Fruit fly (Drosophila melanogaster) whole organism, embryonic: ENCODE data around the gene CG15343.

ENCODE experiments used
- Asciz ChIP-seq: fragments of 200-800 bp; sonication (Bioruptor generic); optimal IDR thresholded peaks from 2 replicates; lab custom pipeline; 2017; ENCODE audit warnings: missing biosample characterization, mild to moderate bottlenecking, missing genetic modification characterization, missing genetic modification reagents
- C15 ChIP-seq: fragments of 200-800 bp; sonication (Bioruptor generic); IDR thresholded peaks from 3 replicates; pipeline ENCODE4 v1.3.6; 2022; ENCODE audit warnings: missing biosample characterization, missing genetic modification characterization
- CG10209 ChIP-seq: fragments of 200-800 bp; sonication (Bioruptor generic); optimal IDR thresholded peaks from 3 replicates; lab custom pipeline; 2017; ENCODE audit warnings: missing biosample characterization, mild to moderate bottlenecking, missing genetic modification characterization, missing genetic modification reagents
- CG10274 ChIP-seq: fragments of 200-800 bp; sonication (Bioruptor generic); optimal IDR thresholded peaks from 3 replicates; lab custom pipeline; 2017; ENCODE audit warnings: missing biosample characterization, mild to moderate bottlenecking, missing genetic modification characterization
- CG10654 ChIP-seq: fragments of 200-800 bp; sonication (Bioruptor generic); optimal IDR thresholded peaks from 2 replicates; lab custom pipeline; 2016; ENCODE audit warnings: missing biosample characterization, missing genetic modification characterization
- CG12155 ChIP-seq: fragments of 200-800 bp; sonication (Bioruptor generic); optimal IDR thresholded peaks from 3 replicates; lab custom pipeline; 2016; ENCODE audit warnings: missing biosample characterization, missing genetic modification characterization
- CG13424 ChIP-seq: fragments of 200-800 bp; sonication (Bioruptor generic); optimal IDR thresholded peaks from 2 replicates; lab custom pipeline; 2019; ENCODE audit warnings: missing biosample characterization, mild to moderate bottlenecking, missing genetic modification characterization, moderate library complexity
- CG17359 ChIP-seq: fragments of 200-800 bp; sonication (Bioruptor generic); optimal IDR thresholded peaks from 3 replicates; lab custom pipeline; 2018; ENCODE audit warnings: missing biosample characterization, mild to moderate bottlenecking, missing genetic modification characterization, moderate library complexity
- CG17802 ChIP-seq: fragments of 200-800 bp; sonication (Bioruptor generic); optimal IDR thresholded peaks from 2 replicates; lab custom pipeline; 2018; ENCODE audit warnings: missing biosample characterization, mild to moderate bottlenecking, missing genetic modification characterization, moderate library complexity
- CG18599 ChIP-seq: fragments of 200-800 bp; sonication (Bioruptor generic); optimal IDR thresholded peaks from 3 replicates; lab custom pipeline; 2017; ENCODE audit warnings: missing biosample characterization, missing genetic modification characterization, mild to moderate bottlenecking, moderate library complexity, missing genetic modification reagents
- CG3281 ChIP-seq: fragments of 200-800 bp; sonication (Bioruptor generic); optimal IDR thresholded peaks from 3 replicates; lab custom pipeline; 2017; ENCODE audit warnings: missing biosample characterization, mild to moderate bottlenecking, missing genetic modification characterization
- CG4282 ChIP-seq: fragments of 200-800 bp; sonication (Bioruptor generic); optimal IDR thresholded peaks from 2 replicates; lab custom pipeline; 2016; ENCODE audit warnings: missing biosample characterization, missing genetic modification characterization
- CG4707 ChIP-seq: fragments of 200-800 bp; sonication (Bioruptor generic); optimal IDR thresholded peaks from 2 replicates; lab custom pipeline; 2018; ENCODE audit warnings: missing biosample characterization, mild to moderate bottlenecking, missing genetic modification characterization, moderate library complexity
- CG4820 ChIP-seq: fragments of 200-800 bp; sonication (Bioruptor generic); optimal IDR thresholded peaks from 3 replicates; lab custom pipeline; 2016; ENCODE audit warnings: missing biosample characterization, missing genetic modification characterization
- CG6254 ChIP-seq: fragments of 200-800 bp; sonication (Bioruptor generic); optimal IDR thresholded peaks from 3 replicates; lab custom pipeline; 2017; ENCODE audit warnings: mild to moderate bottlenecking, missing biosample characterization, missing genetic modification reagents, missing genetic modification characterization
- CG6765 ChIP-seq: fragments of 200-800 bp; sonication (Bioruptor generic); optimal IDR thresholded peaks from 3 replicates; lab custom pipeline; 2017; ENCODE audit warnings: missing biosample characterization, mild to moderate bottlenecking, missing genetic modification characterization
- CG7556 ChIP-seq: fragments of 200-800 bp; sonication (Bioruptor generic); optimal IDR thresholded peaks from 2 replicates; lab custom pipeline; 2017; ENCODE audit warnings: missing biosample characterization, mild to moderate bottlenecking, missing genetic modification characterization
- CG8924 ChIP-seq: fragments of 200-800 bp; optimal IDR thresholded peaks from 3 replicates; lab custom pipeline; 2019; ENCODE audit warnings: missing biosample characterization, mild to moderate bottlenecking, missing genetic modification characterization, moderate library complexity
- CG8944 ChIP-seq: fragments of 200-800 bp; sonication (Bioruptor generic); optimal IDR thresholded peaks from 3 replicates; lab custom pipeline; 2016; ENCODE audit warnings: missing biosample characterization, missing genetic modification characterization
- CG9876 ChIP-seq: fragments of 200-800 bp; sonication (Bioruptor generic); optimal IDR thresholded peaks from 2 replicates; lab custom pipeline; 2016; ENCODE audit warnings: missing biosample characterization, missing genetic modification characterization
- D ChIP-seq, 2 experiments: fragments of 200-800 bp in 1 of 2; fragments of >200 bp in 1 of 2; sonication (Bioruptor generic) in 1 of 2; optimal IDR thresholded peaks; 2 replicates in 1 of 2; 3 replicates in 1 of 2; lab custom pipeline; 2017; ENCODE audit warnings: mild to moderate bottlenecking in 1 of 2, missing biosample characterization in 1 of 2, missing genetic modification characterization in 1 of 2, missing genetic modification reagents in 1 of 2
- Fer1 ChIP-seq: fragments of 200-800 bp; sonication (Bioruptor generic); optimal IDR thresholded peaks from 2 replicates; lab custom pipeline; 2017; ENCODE audit warnings: missing biosample characterization, mild to moderate bottlenecking, missing genetic modification characterization
- Hr78 ChIP-seq, 2 experiments: fragments of 200-800 bp in 1 of 2; fragments of >200 bp in 1 of 2; sonication (Bioruptor generic) in 1 of 2; optimal IDR thresholded peaks; 2 replicates each; lab custom pipeline; 2017 to 2019; ENCODE audit warnings: missing biosample characterization in 2 of 2, missing genetic modification characterization in 2 of 2, mild to moderate bottlenecking in 1 of 2, moderate library complexity in 1 of 2
- Kr ChIP-seq: fragments of 200-800 bp; sonication (Bioruptor generic); optimal IDR thresholded peaks from 2 replicates; lab custom pipeline; 2017; ENCODE audit warnings: missing biosample characterization, mild to moderate bottlenecking, missing genetic modification characterization
- Lhr ChIP-seq: fragments of 200-800 bp; sonication (Bioruptor generic); optimal IDR thresholded peaks from 3 replicates; lab custom pipeline; 2017; ENCODE audit warnings: mild to moderate bottlenecking, missing biosample characterization, missing genetic modification reagents, missing genetic modification characterization
- Mad ChIP-seq: fragments of 200-800 bp; sonication (Bioruptor generic); optimal IDR thresholded peaks from 2 replicates; lab custom pipeline; 2016; ENCODE audit warnings: missing biosample characterization, missing genetic modification characterization
- Med ChIP-seq: fragments of 200-800 bp; sonication (Bioruptor generic); peaks from one replicate; lab custom pipeline; 2016; ENCODE audit warnings: missing biosample characterization, missing genetic modification characterization, mild to moderate bottlenecking, inconsistent platforms, moderate library complexity
- NK7.1 ChIP-seq: fragments of 200-800 bp; sonication (Bioruptor generic); optimal IDR thresholded peaks from 3 replicates; lab custom pipeline; 2016; ENCODE audit warnings: missing biosample characterization, missing genetic modification characterization
- Nf-YA ChIP-seq: fragments of 200-800 bp; sonication (Bioruptor generic); IDR thresholded peaks from 2 replicates; pipeline ENCODE4 v1.3.6; 2022; ENCODE audit warnings: missing biosample characterization, missing genetic modification characterization
- Side ChIP-seq: fragments of 200-800 bp; sonication (Bioruptor generic); optimal IDR thresholded peaks from 2 replicates; lab custom pipeline; 2016; ENCODE audit warnings: missing biosample characterization, missing genetic modification characterization
- Sin3A ChIP-seq: fragments of >200 bp; optimal IDR thresholded peaks from 2 replicates; lab custom pipeline; 2018
- Spps ChIP-seq: fragments of 200-800 bp; sonication (Bioruptor generic); optimal IDR thresholded peaks from 2 replicates; lab custom pipeline; 2018; ENCODE audit warnings: missing biosample characterization, mild to moderate bottlenecking, missing genetic modification characterization
- bowl ChIP-seq: fragments of 200-800 bp; sonication (Bioruptor generic); IDR thresholded peaks from 2 replicates; pipeline ENCODE4 v1.3.6; 2022; ENCODE audit warnings: missing biosample characterization, missing genetic modification characterization
- bsh ChIP-seq, 2 experiments: fragments of 200-800 bp; sonication (Bioruptor generic); optimal IDR thresholded peaks; 2 replicates each; lab custom pipeline; 2017 to 2018; ENCODE audit warnings: mild to moderate bottlenecking in 2 of 2, missing biosample characterization in 2 of 2, missing genetic modification characterization in 2 of 2, moderate library complexity in 1 of 2
- cg ChIP-seq: fragments of 200-800 bp; sonication (Bioruptor generic); optimal IDR thresholded peaks from 3 replicates; lab custom pipeline; 2019; ENCODE audit warnings: missing biosample characterization, mild to moderate bottlenecking, missing genetic modification characterization, moderate library complexity
- chm ChIP-seq: fragments of 200-800 bp; sonication (Bioruptor generic); IDR thresholded peaks from 2 replicates; pipeline ENCODE4 v1.3.6; 2022; ENCODE audit warnings: missing biosample characterization, missing genetic modification characterization
- corto ChIP-seq: fragments of 200-800 bp; sonication (Bioruptor generic); optimal IDR thresholded peaks from 2 replicates; lab custom pipeline; 2016; ENCODE audit warnings: missing biosample characterization, mild to moderate bottlenecking, missing genetic modification characterization, moderate library complexity
- ems ChIP-seq: fragments of 200-800 bp; sonication (Bioruptor generic); optimal IDR thresholded peaks from 3 replicates; lab custom pipeline; 2016; ENCODE audit warnings: missing biosample characterization, missing genetic modification characterization
- fd96Cb ChIP-seq: fragments of 200-800 bp; sonication (Bioruptor generic); optimal IDR thresholded peaks from 2 replicates; lab custom pipeline; 2018; ENCODE audit warnings: missing biosample characterization, mild to moderate bottlenecking, missing genetic modification characterization, moderate library complexity
- gro ChIP-seq: fragments of 200-800 bp; sonication (Bioruptor generic); optimal IDR thresholded peaks from 2 replicates; lab custom pipeline; 2016; ENCODE audit warnings: missing biosample characterization, missing genetic modification characterization
- jing ChIP-seq: fragments of 200-800 bp; sonication (Bioruptor generic); optimal IDR thresholded peaks from 2 replicates; lab custom pipeline; 2018; ENCODE audit warnings: missing biosample characterization, mild to moderate bottlenecking, missing genetic modification characterization
- lmd ChIP-seq: fragments of 200-800 bp; sonication (Bioruptor generic); IDR thresholded peaks from 2 replicates; pipeline ENCODE4 v1.3.6; 2022; ENCODE audit warnings: missing biosample characterization, missing genetic modification characterization
- p53 ChIP-seq: fragments of 200-800 bp; sonication (Bioruptor generic); optimal IDR thresholded peaks from 2 replicates; lab custom pipeline; 2016; ENCODE audit warnings: missing biosample characterization, missing genetic modification characterization
- pfk ChIP-seq: fragments of 200-800 bp; sonication (Bioruptor generic); optimal IDR thresholded peaks from 2 replicates; lab custom pipeline; 2018; ENCODE audit warnings: missing biosample characterization, mild to moderate bottlenecking, missing genetic modification characterization, moderate library complexity
- rib ChIP-seq: fragments of 200-800 bp; sonication (Bioruptor generic); IDR thresholded peaks from 2 replicates; pipeline ENCODE4 v1.3.6; 2022; ENCODE audit warnings: missing biosample characterization, missing genetic modification characterization
- row ChIP-seq: fragments of 200-800 bp; sonication (Bioruptor generic); IDR thresholded peaks from 3 replicates; pipeline ENCODE4 v1.3.6; 2022; ENCODE audit warnings: missing biosample characterization, missing genetic modification characterization
- schlank ChIP-seq: fragments of 200-800 bp; sonication (Bioruptor generic); optimal IDR thresholded peaks from 2 replicates; lab custom pipeline; 2018; ENCODE audit warnings: missing biosample characterization, mild to moderate bottlenecking, missing genetic modification characterization
- usp ChIP-seq: fragments of >200 bp; optimal IDR thresholded peaks from 2 replicates; lab custom pipeline; 2017; ENCODE audit warnings: missing biosample characterization, missing genetic modification characterization

CG15343 gene

DNA sequence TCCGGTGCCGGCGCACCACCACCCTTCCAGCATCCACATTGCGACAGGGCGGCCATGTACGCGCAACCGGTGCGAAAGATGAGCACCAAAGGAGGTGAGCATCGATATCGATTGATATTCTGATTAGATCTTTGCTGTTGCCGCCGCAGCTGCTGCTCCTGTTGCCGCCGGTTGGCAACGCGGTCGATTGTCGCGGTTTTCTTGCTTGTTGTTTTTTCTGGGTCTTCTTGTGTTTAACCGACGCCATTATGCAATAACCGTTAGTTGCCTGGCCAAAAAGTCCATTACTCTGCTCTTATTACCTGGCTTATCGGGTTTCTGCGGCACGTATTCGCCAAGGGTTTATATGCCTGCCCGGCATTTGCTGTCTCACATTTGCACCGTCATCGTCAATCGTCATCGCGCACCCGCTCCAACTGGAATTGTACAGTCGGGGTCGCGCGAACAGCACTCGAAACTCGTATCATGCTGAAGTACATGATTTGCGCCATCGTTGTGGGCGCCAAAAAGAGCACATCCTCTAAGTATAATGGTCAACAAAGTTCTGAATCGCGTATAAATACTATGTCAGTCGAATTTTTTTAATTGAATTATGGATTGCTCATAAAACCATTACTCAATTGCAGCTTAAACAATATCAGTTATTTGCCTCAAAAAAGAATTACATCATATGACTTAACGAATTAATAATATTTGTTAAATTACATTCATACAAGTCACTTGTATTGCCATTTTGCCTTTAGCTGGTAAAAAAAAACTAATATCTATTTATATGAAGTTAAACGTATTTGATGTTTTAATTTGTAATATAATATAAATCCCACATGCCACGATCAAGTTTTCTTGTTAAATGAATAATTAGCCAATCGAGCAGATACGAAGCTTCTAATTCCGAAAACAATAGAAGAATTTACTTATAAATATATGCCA, 29.4 kb downstream of the CG15343 start, which contains the start of gene sni (continued):
- TF ChIP-seq Med (GFP tag; lab: Kevin White, UChicago) (peak; percentile 81), bsh (GFP tag; optimal IDR thresholded peaks at IDR 0.05; lab: Kevin White, UChicago) (no peak), fd96Cb (tag; lab: Kevin White, UChicago) (no peak), lmd (GFP tag; lab: Robert Waterston, UW) (peak; percentile 15; the same call in 1 of the 2 replicates), CG10209 (peak; percentile 15), Lhr (GFP tag; lab: Kevin White, UChicago) (no peak), CG9876 (GFP tag; lab: Kevin White, UChicago) (no peak), Side (peak; percentile 12), CG8944 (GFP tag; lab: Kevin White, UChicago) (no peak), CG4707 (GFP tag; lab: Kevin White, UChicago) (no peak), ems (GFP tag; lab: Kevin White, UChicago) (no peak), chm (GFP tag; lab: Robert Waterston, UW) (no peak), Asciz (GFP tag; lab: Kevin White, UChicago) (no peak), CG10654 (GFP tag; lab: Kevin White, UChicago) (no peak), CG6765 (GFP tag; lab: Kevin White, UChicago) (peak; percentile 1), cg (GFP tag; lab: Kevin White, UChicago) (no peak), pfk (GFP tag; lab: Kevin White, UChicago) (no peak), CG4820 (GFP tag; lab: Kevin White, UChicago) (no peak), Kr (no peak), CG17359 (tag; lab: Kevin White, UChicago) (no peak), gro (GFP tag; lab: Kevin White, UChicago) (no peak), rib (0 out of 2 replicates have a peak, but pooled peaks have one; percentile 26), jing (GFP tag; lab: Kevin White, UChicago) (no peak), Mad (no peak), Hr78 (GFP tag; optimal IDR thresholded peaks at IDR 0.05; lab: Kevin White, UChicago) (no peak), CG7556 (GFP tag; lab: Kevin White, UChicago) (peak; percentile 34), usp (no peak), CG18599 (GFP tag; lab: Kevin White, UChicago) (peak; percentile 14), row (peak; percentile 39; the same call in 2 of the 3 replicates), p53 (GFP tag; lab: Kevin White, UChicago) (no peak), CG3281 (GFP tag; lab: Kevin White, UChicago) (peak; percentile 23), CG6254 (GFP tag; lab: Kevin White, UChicago) (no peak), CG13424 (tag; lab: Kevin White, UChicago) (peak; percentile 3), D (optimal IDR thresholded peaks at IDR 0.05; lab: Kevin White, UChicago) (no peak), D (GFP tag; optimal IDR thresholded peaks at IDR 0.05; lab: Kevin White, UChicago) (peak; percentile 4), NK7.1 (no peak), Nf-YA (GFP tag; lab: Robert Waterston, UW) (no peak), bowl (no peak), Sin3A (lab: Kevin White, UChicago) (peak; percentile 56), C15 (GFP tag; lab: Robert Waterston, UW) (no peak), CG4282 (no peak), schlank (tag; lab: Kevin White, UChicago) (no peak), CG10274 (GFP tag; lab: Kevin White, UChicago) (no peak), CG12155 (no peak), Spps (tag; lab: Kevin White, UChicago) (no peak), Fer1 (peak; percentile 10), CG8924 (tag; lab: Kevin White, UChicago) (no peak), CG17802 (tag; lab: Kevin White, UChicago) (no peak), corto (no peak)
